Fruit fly (Drosophila melanogaster) whole organism, larva: ENCODE data around the gene Papss.

Experiments
- noc ChIP-seq: fragments of 200-800 bp; sonication (Bioruptor generic); optimal IDR thresholded peaks from 3 replicates; lab custom pipeline; 2019; ENCODE audit warnings: missing biosample characterization, mild to moderate bottlenecking, missing genetic modification characterization, moderate library complexity

Papss gene

dm6 chr3L:19906780-19907705, 62.0 kb downstream of the Papss start:
- peak; percentile 35 for TF ChIP-seq noc (tag; lab: Kevin White, UChicago)

DNA sequence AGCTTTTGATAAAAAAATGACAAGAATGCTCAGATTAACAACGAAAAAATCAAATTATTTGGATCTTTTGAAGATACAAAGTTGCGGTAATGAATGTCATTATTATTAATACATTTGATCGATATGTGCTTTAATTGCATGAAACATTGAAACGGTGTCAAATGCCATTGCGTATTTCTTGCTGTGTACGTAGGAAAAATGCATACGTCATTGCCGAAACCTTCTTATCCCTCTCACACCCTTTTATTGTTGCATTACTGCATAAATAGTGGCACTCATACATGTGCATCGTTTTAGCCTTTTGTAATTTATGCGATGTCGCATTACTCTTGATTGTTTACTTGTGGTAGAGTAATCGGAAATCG, 62.6 kb downstream of the Papss start:
- no peak for TF ChIP-seq noc (tag; lab: Kevin White, UChicago)

DNA sequence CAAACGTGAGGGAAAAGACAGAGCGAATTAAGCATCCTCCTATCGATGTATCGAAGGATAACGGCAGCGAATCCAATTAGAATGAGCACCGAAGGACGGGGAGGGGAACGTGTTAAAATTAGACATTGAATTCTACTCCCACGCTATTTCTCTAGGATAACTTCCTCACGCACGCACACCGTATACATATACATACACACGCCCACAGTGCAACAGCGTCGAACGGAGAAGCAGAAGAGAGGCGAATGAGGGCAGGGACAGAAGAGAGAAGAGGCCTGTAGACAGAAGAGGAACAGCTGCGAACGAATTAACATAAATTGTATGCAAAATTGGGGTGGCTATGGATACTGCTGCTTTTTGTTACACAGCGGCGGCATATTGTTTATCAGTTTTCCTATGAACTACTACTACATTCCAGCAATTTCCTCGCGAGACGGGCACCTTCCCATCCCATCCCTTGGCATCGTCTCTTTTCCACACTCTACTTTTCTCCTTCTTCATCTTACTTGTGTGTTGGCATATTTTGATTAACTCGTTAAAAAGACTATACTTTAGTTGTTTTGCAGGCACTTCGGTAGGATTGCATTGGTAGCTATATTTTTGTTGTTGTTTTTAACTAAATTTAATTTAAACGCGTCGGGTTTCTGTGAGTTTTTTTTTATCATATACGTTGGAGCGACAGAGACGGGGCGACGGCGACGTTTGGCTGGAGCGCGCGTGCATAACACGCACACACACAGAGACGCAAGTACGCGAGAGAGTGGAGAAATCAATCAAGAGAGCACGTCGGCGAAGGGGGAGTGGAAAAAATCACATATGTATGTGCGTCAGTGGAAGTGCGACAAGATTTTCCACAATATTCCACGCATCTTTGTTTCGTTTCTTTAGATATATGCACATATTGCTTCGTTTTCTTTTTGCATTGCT, 63.4 kb downstream of the Papss start:
- TF ChIP-seq noc (tag; lab: Kevin White, UChicago) = no peak

DNA sequence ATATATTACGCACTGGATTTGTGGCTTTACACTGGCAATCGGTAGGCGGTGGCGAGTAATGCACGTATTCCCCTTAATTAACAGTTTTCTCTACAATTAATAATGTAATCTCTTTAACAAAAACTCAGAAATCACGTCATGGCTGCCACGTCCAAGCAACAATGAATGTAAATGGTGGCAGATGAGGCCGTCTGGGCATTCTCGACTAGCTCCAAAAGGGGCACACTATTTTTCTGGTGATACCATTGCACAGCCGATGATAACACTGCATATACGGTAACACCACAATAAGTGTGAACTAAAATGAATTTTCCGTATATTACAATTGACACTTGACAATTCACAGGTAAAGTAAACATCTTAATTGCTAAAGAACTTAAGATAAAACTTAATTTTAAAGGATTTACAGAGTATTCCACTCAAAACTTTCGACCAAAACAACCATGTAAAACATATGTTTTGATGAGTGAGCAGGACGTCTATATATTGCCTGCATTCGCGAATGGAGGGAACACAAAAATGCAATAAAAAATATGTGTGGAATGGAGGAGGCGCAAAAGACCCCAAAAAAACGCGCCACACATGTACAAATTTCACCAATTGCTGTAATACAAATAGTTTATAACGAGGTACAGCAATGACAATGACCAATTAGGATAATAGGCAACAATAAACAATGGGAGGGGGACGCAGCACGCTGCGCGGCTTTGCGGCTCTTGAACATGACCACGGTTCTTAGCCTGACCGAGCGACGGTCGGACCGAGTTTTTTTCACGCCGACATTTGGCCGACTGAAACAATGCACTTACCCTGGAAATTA, 64.4 kb downstream of the Papss start:
- TF ChIP-seq noc (tag; lab: Kevin White, UChicago) = no peak

dm6 chr3L:19910054-19910414, 64.9 kb downstream of the Papss start, which contains the start of the genes Mi-2 and Prp3:
Gene Mi-2 (minus strand): TSS chr3L:19910215.
Gene Prp3 (plus strand): TSS chr3L:19910300.
- no peak for TF ChIP-seq noc (tag; lab: Kevin White, UChicago)
